Fruit fly (Drosophila melanogaster) whole organism, embryonic: ENCODE data around the gene Eo.

ENCODE experiments used
- Ada2b ChIP-seq: fragments of 200-800 bp; sonication (Bioruptor generic); IDR thresholded peaks from 2 replicates; pipeline ENCODE4 v1.3.6; 2022; ENCODE audit warnings: missing biosample characterization, missing genetic modification characterization
- Asciz ChIP-seq: fragments of 200-800 bp; sonication (Bioruptor generic); optimal IDR thresholded peaks from 2 replicates; lab custom pipeline; 2017; ENCODE audit warnings: missing biosample characterization, mild to moderate bottlenecking, missing genetic modification characterization, missing genetic modification reagents
- Atf-2 ChIP-seq: fragments of 200-800 bp; sonication (Bioruptor generic); optimal IDR thresholded peaks from 2 replicates; lab custom pipeline; 2016; ENCODE audit warnings: missing biosample characterization, missing genetic modification characterization
- BEAF-32 ChIP-seq: fragments of 200-800 bp; sonication (Bioruptor generic); optimal IDR thresholded peaks from 3 replicates; lab custom pipeline; 2017; ENCODE audit warnings: missing biosample characterization, missing genetic modification characterization, mild to moderate bottlenecking, moderate library complexity, missing genetic modification reagents
- CG10321 ChIP-seq: fragments of 200-800 bp; sonication (Bioruptor generic); IDR thresholded peaks from 2 replicates; pipeline ENCODE4 v1.3.6; 2022; ENCODE audit warnings: missing biosample characterization, missing genetic modification characterization
- CG11456 ChIP-seq: fragments of 200-800 bp; sonication (Bioruptor generic); IDR thresholded peaks from 3 replicates; pipeline ENCODE4 v1.3.6; 2022; ENCODE audit warnings: missing biosample characterization, missing genetic modification characterization
- CG13287 ChIP-seq: fragments of 200-800 bp; sonication (Bioruptor generic); IDR thresholded peaks from 2 replicates; pipeline ENCODE4 v1.3.6; 2022; ENCODE audit warnings: missing biosample characterization, missing genetic modification characterization; ENCODE audit not compliant: partially characterized antibody
- CG13775 ChIP-seq: fragments of 200-800 bp; sonication (Bioruptor generic); optimal IDR thresholded peaks from 3 replicates; lab custom pipeline; 2017; ENCODE audit warnings: missing biosample characterization, mild to moderate bottlenecking, missing genetic modification characterization
- CG14667 ChIP-seq: fragments of 200-800 bp; sonication (Bioruptor generic); IDR thresholded peaks from 2 replicates; pipeline ENCODE4 v1.3.6; 2022; ENCODE audit warnings: missing biosample characterization, missing genetic modification characterization
- CG16863 ChIP-seq: fragments of 200-800 bp; sonication (Bioruptor generic); optimal IDR thresholded peaks from 3 replicates; lab custom pipeline; 2016; ENCODE audit warnings: missing biosample characterization, missing genetic modification characterization
- CG18764 ChIP-seq: fragments of 200-800 bp; sonication (Bioruptor generic); optimal IDR thresholded peaks from 3 replicates; lab custom pipeline; 2016; ENCODE audit warnings: missing biosample characterization, missing genetic modification characterization
- CG2678 ChIP-seq: fragments of 200-800 bp; sonication (Bioruptor generic); optimal IDR thresholded peaks from 3 replicates; lab custom pipeline; 2019; ENCODE audit warnings: missing biosample characterization, mild to moderate bottlenecking, missing genetic modification characterization, moderate library complexity
- CG31224 ChIP-seq: fragments of 200-800 bp; sonication (Bioruptor generic); IDR thresholded peaks from 2 replicates; pipeline ENCODE4 v1.3.6; 2022; ENCODE audit warnings: missing biosample characterization, missing genetic modification characterization
- CG3163 ChIP-seq: fragments of 200-800 bp; sonication (Bioruptor generic); optimal IDR thresholded peaks from 3 replicates; lab custom pipeline; 2016; ENCODE audit warnings: missing biosample characterization, missing genetic modification characterization
- CG3726 ChIP-seq: fragments of 200-800 bp; sonication (Bioruptor generic); IDR thresholded peaks from 3 replicates; pipeline ENCODE4, ENCODE4 v1.3.6; 2022; ENCODE audit warnings: missing biosample characterization, missing genetic modification characterization
- CG8359 ChIP-seq: fragments of 200-800 bp; sonication (Bioruptor generic); optimal IDR thresholded peaks from 2 replicates; lab custom pipeline; 2017; ENCODE audit warnings: missing biosample characterization, mild to moderate bottlenecking, missing genetic modification characterization, borderline replicate concordance
- CrebB ChIP-seq: fragments of 200-800 bp; sonication (Bioruptor generic); optimal IDR thresholded peaks from 3 replicates; lab custom pipeline; 2018; ENCODE audit warnings: missing biosample characterization, mild to moderate bottlenecking, missing genetic modification characterization
- Dref ChIP-seq: fragments of 200-800 bp; sonication (Bioruptor generic); IDR thresholded peaks from 2 replicates; pipeline ENCODE4 v1.3.6; 2022; ENCODE audit warnings: missing biosample characterization, missing genetic modification characterization
- Fer2 ChIP-seq: fragments of 200-800 bp; sonication (Bioruptor generic); optimal IDR thresholded peaks from 2 replicates; lab custom pipeline; 2018; ENCODE audit warnings: missing biosample characterization, mild to moderate bottlenecking, missing genetic modification characterization, moderate library complexity
- GATAe ChIP-seq: fragments of 200-800 bp; sonication (Bioruptor generic); conservative IDR thresholded peaks from 2 replicates; pipeline ENCODE4 v1.3.6; 2022; ENCODE audit warnings: missing biosample characterization, missing genetic modification characterization
- Hand ChIP-seq: fragments of 200-800 bp; sonication (Bioruptor generic); optimal IDR thresholded peaks from 2 replicates; lab custom pipeline; 2017; ENCODE audit warnings: mild to moderate bottlenecking, missing biosample characterization, missing genetic modification reagents, missing genetic modification characterization
- Hr3 ChIP-seq: fragments of 200-800 bp; sonication (Bioruptor generic); optimal IDR thresholded peaks from 3 replicates; lab custom pipeline; 2016; ENCODE audit warnings: missing biosample characterization, missing genetic modification characterization
- MTF-1 ChIP-seq: fragments of 200-800 bp; sonication (Bioruptor generic); optimal IDR thresholded peaks from 2 replicates; lab custom pipeline; 2018; ENCODE audit warnings: missing biosample characterization, mild to moderate bottlenecking, missing genetic modification characterization, borderline replicate concordance
- Max ChIP-seq: fragments of 200-800 bp; sonication (Bioruptor generic); optimal IDR thresholded peaks from 2 replicates; lab custom pipeline; 2016; ENCODE audit warnings: missing biosample characterization, mild to moderate bottlenecking, missing genetic modification characterization
- Meics ChIP-seq: fragments of 200-800 bp; sonication (Bioruptor generic); optimal IDR thresholded peaks from 2 replicates; lab custom pipeline; 2017; ENCODE audit warnings: missing biosample characterization, mild to moderate bottlenecking, missing genetic modification characterization
- Myb ChIP-seq: fragments of 200-800 bp; sonication (Bioruptor generic); optimal IDR thresholded peaks from 2 replicates; lab custom pipeline; 2016; ENCODE audit warnings: missing biosample characterization, missing genetic modification characterization
- Six4 ChIP-seq: fragments of 200-800 bp; sonication (Bioruptor generic); optimal IDR thresholded peaks from 2 replicates; lab custom pipeline; 2016; ENCODE audit warnings: missing biosample characterization, missing genetic modification characterization
- Xrp1 ChIP-seq: fragments of 200-800 bp; sonication (Bioruptor generic); IDR thresholded peaks from 2 replicates; pipeline ENCODE4 v1.3.6; 2022; ENCODE audit warnings: missing biosample characterization, missing genetic modification characterization
- amos ChIP-seq: fragments of 200-800 bp; sonication (Bioruptor generic); IDR thresholded peaks from 2 replicates; pipeline ENCODE4 v1.3.6; 2022; ENCODE audit warnings: missing biosample characterization, missing genetic modification characterization; ENCODE audit not compliant: partially characterized antibody
- caup ChIP-seq: fragments of 200-800 bp; sonication (Bioruptor generic); optimal IDR thresholded peaks from 3 replicates; lab custom pipeline; 2017; ENCODE audit warnings: missing biosample characterization, mild to moderate bottlenecking, missing genetic modification characterization, moderate library complexity; ENCODE audit not compliant: severe bottlenecking
- cg ChIP-seq: fragments of 200-800 bp; sonication (Bioruptor generic); optimal IDR thresholded peaks from 3 replicates; lab custom pipeline; 2019; ENCODE audit warnings: missing biosample characterization, mild to moderate bottlenecking, missing genetic modification characterization, moderate library complexity
- chm ChIP-seq: fragments of 200-800 bp; sonication (Bioruptor generic); IDR thresholded peaks from 2 replicates; pipeline ENCODE4 v1.3.6; 2022; ENCODE audit warnings: missing biosample characterization, missing genetic modification characterization
- crc ChIP-seq: fragments of 200-800 bp; sonication (Bioruptor generic); optimal IDR thresholded peaks from 2 replicates; lab custom pipeline; 2016; ENCODE audit warnings: missing biosample characterization, missing genetic modification characterization
- croc ChIP-seq: fragments of 200-800 bp; sonication (Bioruptor generic); conservative IDR thresholded peaks from 3 replicates; pipeline ENCODE4 v1.3.6; 2022; ENCODE audit warnings: missing biosample characterization, missing genetic modification characterization
- grn ChIP-seq: fragments of 200-800 bp; sonication (Bioruptor generic); optimal IDR thresholded peaks from 3 replicates; lab custom pipeline; 2017; ENCODE audit warnings: missing biosample characterization, missing genetic modification characterization
- gsb-n ChIP-seq: fragments of 200-800 bp; sonication (Bioruptor generic); optimal IDR thresholded peaks from 3 replicates; lab custom pipeline; 2018; ENCODE audit warnings: missing biosample characterization, mild to moderate bottlenecking, missing genetic modification characterization
- gt ChIP-seq: fragments of 200-800 bp; sonication (Bioruptor generic); IDR thresholded peaks from 2 replicates; pipeline ENCODE4 v1.3.6; 2022; ENCODE audit warnings: missing biosample characterization, missing genetic modification characterization
- insv ChIP-seq, 2 experiments: fragments of 200-800 bp; sonication (Bioruptor generic); optimal IDR thresholded peaks; 3 replicates each; lab custom pipeline; 2016 to 2018; ENCODE audit warnings: missing biosample characterization in 2 of 2, missing genetic modification characterization in 2 of 2
- inv ChIP-seq: fragments of 200-800 bp; sonication (Bioruptor generic); IDR thresholded peaks from 2 replicates; pipeline ENCODE4 v1.3.6; 2022; ENCODE audit warnings: missing biosample characterization, missing genetic modification characterization; ENCODE audit not compliant: partially characterized antibody
- knrl ChIP-seq: fragments of 200-800 bp; sonication (Bioruptor generic); IDR thresholded peaks from 3 replicates; pipeline ENCODE4 v1.3.6; 2022; ENCODE audit warnings: missing biosample characterization, missing genetic modification characterization; ENCODE audit not compliant: partially characterized antibody
- lmd ChIP-seq: fragments of 200-800 bp; sonication (Bioruptor generic); IDR thresholded peaks from 2 replicates; pipeline ENCODE4 v1.3.6; 2022; ENCODE audit warnings: missing biosample characterization, missing genetic modification characterization
- lola ChIP-seq, 3 experiments: fragments of >200 bp in 2 of 3; fragments of 200-800 bp in 1 of 3; sonication (Bioruptor generic) in 1 of 3; optimal IDR thresholded peaks; 2 replicates each; lab custom pipeline; 2017 to 2019; ENCODE audit warnings: missing biosample characterization in 3 of 3, missing genetic modification characterization in 3 of 3, mild to moderate bottlenecking in 1 of 3, moderate library complexity in 1 of 3
- oc ChIP-seq: fragments of 200-800 bp; sonication (Bioruptor generic); optimal IDR thresholded peaks from 2 replicates; lab custom pipeline; 2018; ENCODE audit warnings: missing biosample characterization, mild to moderate bottlenecking, missing genetic modification characterization, moderate library complexity
- pum ChIP-seq: fragments of 200-800 bp; sonication (Bioruptor generic); optimal IDR thresholded peaks from 2 replicates; lab custom pipeline; 2016; ENCODE audit warnings: missing biosample characterization, missing genetic modification characterization
- run ChIP-seq: fragments of 200-800 bp; sonication (Bioruptor generic); optimal IDR thresholded peaks from 3 replicates; lab custom pipeline; 2018; ENCODE audit warnings: missing biosample characterization, mild to moderate bottlenecking, missing genetic modification characterization
- unpg ChIP-seq: fragments of 200-800 bp; sonication (Bioruptor generic); optimal IDR thresholded peaks from 3 replicates; lab custom pipeline; 2018; ENCODE audit warnings: missing biosample characterization, mild to moderate bottlenecking, missing genetic modification characterization, moderate library complexity
- usp ChIP-seq: fragments of >200 bp; optimal IDR thresholded peaks from 2 replicates; lab custom pipeline; 2017; ENCODE audit warnings: missing biosample characterization, missing genetic modification characterization
- vvl ChIP-seq: fragments of 200-800 bp; sonication (Bioruptor generic); IDR thresholded peaks from 2 replicates; pipeline ENCODE4 v1.3.6; 2022; ENCODE audit warnings: missing biosample characterization, missing genetic modification characterization

The Eo gene

DNA sequence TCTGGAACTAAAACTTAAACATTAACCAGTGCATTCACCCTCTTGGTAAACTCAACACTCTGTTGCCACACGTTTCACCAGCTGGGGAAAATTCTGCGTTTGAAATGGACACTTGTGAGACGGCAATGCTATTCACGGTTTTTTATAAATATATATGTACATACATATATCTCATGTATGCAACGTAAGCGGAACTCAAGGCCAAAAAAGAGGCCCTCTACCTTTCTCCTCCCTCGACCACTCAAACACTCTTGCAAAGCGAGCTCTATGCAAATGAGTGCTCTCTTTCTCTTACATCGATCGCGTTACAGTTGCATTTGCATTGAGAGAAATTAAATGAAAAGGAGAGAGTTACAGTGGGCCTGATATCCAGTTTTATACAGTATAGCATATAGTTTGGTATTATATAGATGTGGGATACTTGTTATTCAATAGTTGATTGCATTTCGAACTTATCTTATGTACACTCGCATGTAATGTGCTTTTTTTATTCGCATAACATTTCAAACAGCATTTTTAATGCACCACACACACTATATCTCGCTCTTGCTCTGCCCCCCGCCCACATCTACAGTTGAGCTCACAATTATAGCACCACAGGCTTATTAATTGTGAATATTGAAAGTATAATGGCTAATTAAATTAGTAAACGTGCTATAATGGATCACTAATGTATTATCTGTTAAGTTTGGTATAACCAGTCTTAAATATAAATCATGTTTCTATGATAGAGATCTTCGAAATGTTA is 33.7 kb upstream of the Eo start (continued):
- no peak for TF ChIP-seq crc (GFP tag; lab: Kevin White, UChicago)
- peak; percentile 57 for TF ChIP-seq lmd (GFP tag; lab: Robert Waterston, UW)
- peak; percentile 29 for TF ChIP-seq CG3163 (GFP tag; lab: Kevin White, UChicago)
- TF ChIP-seq CG13287 (GFP tag; lab: Robert Waterston, UW) = no peak
- peak; percentile 19; the same call in 1 of the 2 replicates for TF ChIP-seq CG14667 (GFP tag; lab: Robert Waterston, UW)
- peak; percentile 39 for TF ChIP-seq run (tag; lab: Kevin White, UChicago)
- TF ChIP-seq Myb (GFP tag; lab: Kevin White, UChicago) = no peak
- TF ChIP-seq Asciz = peak; percentile 49
- TF ChIP-seq CG10321 (GFP tag; lab: Robert Waterston, UW) = no peak
- TF ChIP-seq gsb-n (tag; lab: Kevin White, UChicago) = peak; percentile 13
- no peak for TF ChIP-seq gt (GFP tag; lab: Robert Waterston, UW)
- peak; percentile 33 for TF ChIP-seq CG16863
- TF ChIP-seq Meics = peak; percentile 18
- TF ChIP-seq CG18764 (GFP tag; lab: Kevin White, UChicago) = no peak
- peak in 1 of 3 experiments; percentile 38 for TF ChIP-seq lola (GFP tag; optimal IDR thresholded peaks at IDR 0.05; lab: Kevin White, UChicago)
- no peak for TF ChIP-seq CrebB
- TF ChIP-seq CG11456 = no peak
- no peak for TF ChIP-seq amos (GFP tag; lab: Robert Waterston, UW)
- peak; percentile 41 for TF ChIP-seq unpg (GFP tag; lab: Kevin White, UChicago)
- peak; percentile 68 for TF ChIP-seq CG2678
- peak; percentile 19 for TF ChIP-seq Atf-2 (GFP tag; lab: Kevin White, UChicago)
- peak; percentile 73 for TF ChIP-seq oc (tag; lab: Kevin White, UChicago)
- no peak for TF ChIP-seq CG31224 (GFP tag; lab: Robert Waterston, UW)
- peak; percentile 23; the same call in 1 of the 3 replicates for TF ChIP-seq CG3726 (GFP tag; lab: Robert Waterston, UW)
- TF ChIP-seq caup (GFP tag; lab: Kevin White, UChicago) = no peak
- no peak for TF ChIP-seq Max (GFP tag; lab: Kevin White, UChicago)
- TF ChIP-seq insv (GFP tag; optimal IDR thresholded peaks at IDR 0.05; lab: Kevin White, UChicago) = no peak
- TF ChIP-seq CG8359 (GFP tag; lab: Kevin White, UChicago) = peak; percentile 30
- no peak for TF ChIP-seq inv (GFP tag; lab: Robert Waterston, UW)
- TF ChIP-seq Dref = no peak
- TF ChIP-seq usp (GFP tag; lab: Kevin White, UChicago) = no peak
- TF ChIP-seq Hr3 (GFP tag; lab: Kevin White, UChicago) = no peak
- 0 out of 2 replicates have a peak, but pooled peaks have one; percentile 7 for TF ChIP-seq Ada2b (GFP tag; lab: Robert Waterston, UW)
- no peak for TF ChIP-seq cg (GFP tag; lab: Kevin White, UChicago)
- TF ChIP-seq Six4 (GFP tag; lab: Kevin White, UChicago) = peak; percentile 27
- no peak for TF ChIP-seq GATAe (GFP tag; lab: Robert Waterston, UW)
- peak; percentile 1 for TF ChIP-seq CG13775 (GFP tag; lab: Kevin White, UChicago)
- TF ChIP-seq Fer2 = no peak
- peak; percentile 85; the same call in 1 of the 2 replicates for TF ChIP-seq vvl (GFP tag; lab: Robert Waterston, UW)
- TF ChIP-seq MTF-1 (GFP tag; lab: Kevin White, UChicago) = no peak
- no peak for TF ChIP-seq Hand (GFP tag; lab: Kevin White, UChicago)
- TF ChIP-seq knrl (GFP tag; lab: Robert Waterston, UW) = no peak
- TF ChIP-seq BEAF-32 (GFP tag; lab: Kevin White, UChicago) = no peak
- peak; percentile 73 for TF ChIP-seq Xrp1
- no peak for TF ChIP-seq pum (GFP tag; lab: Kevin White, UChicago)
- TF ChIP-seq grn = no peak
- peak; percentile 61; the same call in 1 of the 2 replicates for TF ChIP-seq chm (GFP tag; lab: Robert Waterston, UW)
- peak; percentile 43; the same call in 1 of the 3 replicates for TF ChIP-seq croc (GFP tag; lab: Robert Waterston, UW)
